Worm (Caenorhabditis elegans) whole organism, L3 larva: ENCODE data around the gene mut-7.

Experiments
- ama-1 ChIP-seq: fragments of 150-350 bp; optimal IDR thresholded peaks from 2 replicates; lab custom pipeline; 2018
- fkh-10 ChIP-seq: sonication (generic microtip); optimal IDR thresholded peaks from 2 replicates; lab custom pipeline; 2017; ENCODE audit warnings: missing biosample characterization, missing genetic modification reagents, missing genetic modification characterization

ce11 chrIII:9507799-9508198 is 34.4 kb downstream of the mut-7 start, which contains the start of gene vha-14:
- TF ChIP-seq ama-1 (lab: Kevin White, UChicago) (peak; percentile 3), fkh-10 (no peak)
